Fruit fly (Drosophila melanogaster) Kc167 (cell line): ENCODE measurements around the gene CG8460.

Experiments
- Myc ChIP-seq: fragments of >200 bp; optimal IDR thresholded peaks from 2 replicates; lab custom pipeline; 2017; ENCODE audit warnings: missing external identifiers
- Sin3A ChIP-seq: fragments of >200 bp; optimal IDR thresholded peaks from 2 replicates; lab custom pipeline; 2018; ENCODE audit warnings: missing external identifiers
- h ChIP-seq: fragments of >200 bp; optimal IDR thresholded peaks from 3 replicates; lab custom pipeline; 2018; ENCODE audit warnings: missing external identifiers
- insv ChIP-seq: fragments of >200 bp; optimal IDR thresholded peaks from 3 replicates; lab custom pipeline; 2018; ENCODE audit warnings: missing external identifiers
- psq ChIP-seq: fragments of >200 bp; optimal IDR thresholded peaks from 2 replicates; lab custom pipeline; 2017; ENCODE audit warnings: missing external identifiers
- ttk ChIP-seq: sonication (Bioruptor generic); optimal IDR thresholded peaks from 2 replicates; lab custom pipeline; 2017; ENCODE audit warnings: missing external identifiers

Gene CG8460

DNA sequence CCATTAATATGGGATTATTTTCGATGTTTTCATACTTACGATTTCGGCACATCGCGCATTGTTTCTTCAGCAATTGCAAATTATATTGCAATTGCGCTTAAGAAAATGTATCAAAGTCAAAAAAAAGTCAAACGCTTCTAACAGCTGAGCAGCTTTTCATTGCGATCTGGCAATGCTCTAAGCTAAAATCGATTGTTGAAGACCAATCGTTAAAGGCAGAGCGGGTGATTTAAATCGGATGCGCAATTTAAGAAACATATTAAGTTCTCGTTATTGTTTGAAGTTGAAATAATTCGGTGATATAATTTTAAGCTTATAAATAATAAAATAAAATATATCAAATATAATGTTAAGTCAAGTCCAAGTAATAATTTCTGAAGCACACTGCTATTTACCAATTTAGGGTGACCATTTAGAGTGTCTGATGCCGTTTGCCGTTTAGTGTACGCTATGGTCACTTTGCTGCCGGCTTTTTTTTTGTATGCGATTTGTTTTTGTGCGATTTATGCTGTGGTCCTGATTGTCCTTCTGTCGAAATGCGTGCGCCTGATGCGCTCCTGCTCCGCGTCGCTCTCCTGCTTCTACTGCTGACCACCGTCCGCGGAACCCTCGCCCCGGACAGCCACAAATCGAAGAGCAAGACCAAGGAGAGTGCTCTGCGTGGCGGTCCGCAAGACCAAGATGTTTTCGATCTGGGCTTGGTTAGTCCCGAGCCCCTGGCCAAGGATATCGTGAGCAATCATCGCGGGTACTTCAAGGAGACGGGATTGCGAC lies at the start of gene CG8460, which contains the start of gene CG8475:
CG8460 (plus strand) TSS at position 437 of the 774 bp plus-strand sequence.
CG8475 (minus strand) TSS at position 162 of the 774 bp plus-strand sequence.
- TF ChIP-seq Myc (lab: Kevin White, UChicago) (no peak), insv (lab: Kevin White, UChicago) (no peak), Sin3A (lab: Kevin White, UChicago) (no peak), h (no peak), ttk (no peak), psq (no peak)

DNA sequence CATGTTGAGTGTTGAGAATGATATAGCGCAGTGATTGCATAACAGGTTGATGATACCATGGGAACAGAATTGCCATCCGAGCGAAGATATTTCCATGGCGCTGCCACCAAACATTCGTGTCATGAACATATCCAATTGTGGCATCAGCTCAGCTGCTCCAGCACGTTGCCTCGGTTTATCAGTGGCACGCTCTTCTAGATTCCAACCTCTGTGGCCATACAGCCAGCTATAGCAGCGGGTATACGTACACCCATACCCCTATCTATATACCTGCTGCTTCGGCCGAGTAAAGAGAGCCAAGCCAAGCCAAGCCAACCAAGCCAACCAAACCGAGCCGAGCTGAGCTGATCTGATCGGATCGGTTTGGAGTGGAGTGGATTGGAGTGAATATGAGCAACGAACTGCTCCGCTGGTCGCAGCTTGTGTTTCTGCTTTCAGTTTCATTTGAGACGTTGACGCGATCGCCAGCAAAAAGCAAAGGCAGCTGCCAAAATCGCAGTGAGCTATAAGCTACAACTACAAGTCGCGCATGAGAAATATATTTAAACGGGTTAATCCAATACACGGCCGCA lies 48.4 kb upstream of the CG8460 start:
- TF ChIP-seq h (no peak), Myc (lab: Kevin White, UChicago) (no peak), insv (lab: Kevin White, UChicago) (no peak), psq (no peak)

DNA sequence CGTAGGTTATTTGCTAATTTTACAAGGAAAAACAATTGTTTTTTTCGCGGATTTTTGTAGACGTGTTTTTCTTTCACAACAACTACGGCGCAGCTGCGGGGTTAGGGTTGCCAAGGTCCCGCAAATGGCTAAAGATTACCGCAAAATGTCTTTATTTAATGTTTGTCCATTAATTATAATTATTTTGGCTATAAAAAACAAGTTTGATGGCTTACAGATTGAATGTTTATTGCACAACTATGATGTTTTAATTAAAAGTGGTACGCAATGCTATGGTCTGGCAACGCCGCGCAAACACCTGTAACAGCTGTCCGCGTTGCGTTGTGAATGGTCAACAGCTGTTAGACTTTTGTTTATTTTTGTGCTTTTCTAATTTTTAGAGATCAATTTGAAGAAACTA lies 40.3 kb upstream of the CG8460 start:
- TF ChIP-seq ttk = no peak
- no peak for TF ChIP-seq Myc (lab: Kevin White, UChicago)
- no peak for TF ChIP-seq psq
- no peak for TF ChIP-seq insv (lab: Kevin White, UChicago)
- TF ChIP-seq Sin3A (lab: Kevin White, UChicago) = no peak
- TF ChIP-seq h = no peak

DNA sequence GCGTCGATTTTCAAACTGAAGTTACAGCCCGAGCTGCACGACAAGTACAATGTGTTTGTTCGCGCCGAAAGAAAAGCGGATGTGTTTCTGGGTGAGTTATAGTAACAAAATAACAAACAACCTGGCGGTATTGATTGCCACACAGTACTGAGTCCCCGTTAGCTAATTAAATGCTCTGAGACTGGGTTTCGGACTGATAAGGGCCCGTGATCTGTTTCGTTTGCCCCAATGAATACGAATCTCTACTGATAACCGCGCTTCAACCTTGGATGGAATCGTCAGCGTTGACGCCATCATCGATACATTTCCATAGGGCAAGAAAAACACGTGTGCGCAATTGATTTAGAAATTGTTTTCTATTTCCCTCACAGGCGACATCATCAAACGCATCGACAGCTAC lies 39.8 kb upstream of the CG8460 start:
- no peak for TF ChIP-seq h
- TF ChIP-seq ttk = no peak
- no peak for TF ChIP-seq insv (lab: Kevin White, UChicago)
- TF ChIP-seq Sin3A (lab: Kevin White, UChicago) = no peak
- no peak for TF ChIP-seq psq
- TF ChIP-seq Myc (lab: Kevin White, UChicago) = no peak

DNA sequence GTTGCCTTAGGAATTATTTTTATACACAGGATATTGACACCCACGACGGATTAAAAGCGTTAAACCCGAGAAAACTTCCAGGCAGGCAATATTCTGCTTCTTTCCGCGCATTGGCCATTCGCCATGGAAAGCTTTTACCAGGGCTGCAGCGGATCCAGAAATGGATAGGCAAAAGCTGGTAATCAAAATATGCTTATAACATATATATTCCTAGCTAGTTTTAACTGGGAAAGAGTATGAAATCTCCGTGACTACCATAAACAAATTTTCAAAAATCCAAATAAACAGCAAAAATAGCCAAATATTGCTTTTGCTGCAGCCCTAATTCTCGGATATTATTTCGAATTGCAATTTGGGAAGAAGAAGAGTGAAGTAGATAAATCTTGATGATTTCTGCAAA lies 37.5 kb upstream of the CG8460 start, which contains the start of the genes PAPLA1 and Rbsn-5:
PAPLA1 (minus strand) TSS at position 141 of the 400 bp plus-strand sequence.
Rbsn-5 (plus strand) TSS at position 335 of the 400 bp plus-strand sequence.
- TF ChIP-seq Sin3A (lab: Kevin White, UChicago) (no peak), Myc (lab: Kevin White, UChicago) (no peak), ttk (no peak), insv (lab: Kevin White, UChicago) (no peak), psq (no peak), h (no peak)

DNA sequence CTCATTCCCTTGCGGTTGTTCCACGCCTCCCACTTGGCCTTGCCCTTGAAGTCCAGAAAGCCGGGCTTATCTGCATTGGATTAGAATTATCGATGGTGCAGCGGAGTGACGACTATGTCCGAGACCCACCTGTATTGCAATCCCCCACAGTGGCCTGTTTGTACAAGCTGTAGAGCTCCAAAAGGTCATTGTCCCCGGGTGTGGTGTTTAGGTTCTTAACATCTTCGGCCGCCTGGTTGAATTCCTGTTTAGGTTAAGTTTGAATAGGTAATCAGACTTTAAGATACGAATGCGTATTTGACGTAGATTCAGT lies 35.0 kb upstream of the CG8460 start:
- no peak for TF ChIP-seq h

DNA sequence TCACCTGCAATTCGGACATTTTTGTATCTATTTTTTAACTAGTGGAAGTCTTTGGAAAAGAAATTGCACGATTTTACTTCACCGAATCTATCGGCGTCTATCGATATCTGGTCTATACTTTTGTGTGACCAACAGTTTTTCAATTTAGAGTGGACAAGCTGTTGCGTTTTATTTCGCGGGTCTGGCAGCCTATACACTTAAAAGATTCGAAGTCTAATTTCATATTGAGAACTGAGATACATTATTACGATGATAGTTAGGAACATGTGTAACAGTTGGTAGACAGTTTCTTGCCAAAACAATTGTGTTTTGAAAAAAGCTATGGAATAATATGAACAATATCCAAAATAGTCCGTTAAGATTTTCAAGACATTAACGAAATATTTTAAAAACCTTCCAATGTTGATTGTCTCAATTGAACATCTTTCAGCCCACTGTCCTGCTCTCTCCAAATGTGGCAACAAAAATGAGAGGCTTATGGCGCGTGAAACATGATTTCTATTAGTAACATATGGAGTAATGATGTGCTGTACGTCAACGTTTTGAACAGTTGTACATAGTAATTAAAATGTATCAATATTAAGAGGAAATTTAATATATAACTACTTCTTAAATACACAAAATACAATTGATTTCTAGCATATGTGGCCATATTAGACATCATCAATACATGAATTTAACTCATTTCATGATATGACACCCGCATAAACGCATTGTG lies 34.5 kb upstream of the CG8460 start, which contains the start of gene Acbp1:
Acbp1 (minus strand) TSS at position 146 of the 718 bp plus-strand sequence.
- TF ChIP-seq insv (lab: Kevin White, UChicago) (no peak), Myc (lab: Kevin White, UChicago) (no peak), h (no peak), psq (no peak), ttk (no peak), Sin3A (lab: Kevin White, UChicago) (no peak)

DNA sequence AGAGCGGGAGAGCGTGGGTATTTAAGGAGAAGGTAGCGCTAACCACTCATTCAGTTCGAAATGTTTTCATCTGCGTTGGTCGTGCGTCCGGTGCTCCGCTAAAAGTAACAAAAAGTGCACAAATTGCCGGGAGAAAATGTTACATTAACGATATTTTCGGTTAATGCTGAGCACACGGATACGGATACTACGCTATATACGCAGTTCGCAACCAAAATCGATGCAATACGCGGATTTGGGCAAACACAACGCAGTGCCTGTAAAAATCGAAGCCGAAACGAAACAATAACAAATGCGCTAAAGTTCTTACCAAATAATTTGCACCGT lies 34.0 kb upstream of the CG8460 start, which contains the start of gene Piezo:
Piezo (plus strand) TSS at position 49 of the 327 bp plus-strand sequence.
- TF ChIP-seq h = no peak
- TF ChIP-seq psq = no peak
- TF ChIP-seq Myc (lab: Kevin White, UChicago) = no peak
- no peak for TF ChIP-seq ttk
- TF ChIP-seq insv (lab: Kevin White, UChicago) = no peak
- no peak for TF ChIP-seq Sin3A (lab: Kevin White, UChicago)

DNA sequence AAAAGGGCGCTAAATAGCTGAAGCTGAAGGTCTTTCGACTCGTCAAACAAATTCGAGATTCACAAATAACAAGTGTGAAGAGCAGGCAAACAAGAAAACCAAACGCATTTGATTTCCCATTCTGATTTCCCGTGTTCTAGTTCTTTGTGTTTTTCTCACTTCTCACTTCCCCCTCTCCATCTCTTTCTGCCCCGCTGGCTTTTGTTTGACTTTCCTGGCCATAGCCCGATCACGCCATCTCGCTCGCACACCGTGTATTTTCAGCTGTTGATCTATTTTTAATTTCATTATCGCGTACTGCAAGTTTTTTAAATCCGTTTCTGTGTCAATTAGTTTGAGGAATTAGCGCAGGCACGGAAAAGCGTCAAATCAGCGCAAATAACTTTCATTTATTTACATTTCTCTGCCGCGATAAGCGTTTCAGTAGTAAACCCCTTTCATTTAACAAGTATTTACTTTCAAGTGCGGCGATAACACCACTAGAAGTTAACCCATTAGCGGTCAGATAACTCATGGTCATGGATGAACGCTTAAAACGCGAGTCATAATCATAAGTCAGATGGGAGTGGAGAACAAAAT lies 33.3 kb upstream of the CG8460 start:
- TF ChIP-seq insv (lab: Kevin White, UChicago) (no peak), Sin3A (lab: Kevin White, UChicago) (no peak), ttk (no peak), Myc (lab: Kevin White, UChicago) (no peak), h (no peak), psq (no peak)

DNA sequence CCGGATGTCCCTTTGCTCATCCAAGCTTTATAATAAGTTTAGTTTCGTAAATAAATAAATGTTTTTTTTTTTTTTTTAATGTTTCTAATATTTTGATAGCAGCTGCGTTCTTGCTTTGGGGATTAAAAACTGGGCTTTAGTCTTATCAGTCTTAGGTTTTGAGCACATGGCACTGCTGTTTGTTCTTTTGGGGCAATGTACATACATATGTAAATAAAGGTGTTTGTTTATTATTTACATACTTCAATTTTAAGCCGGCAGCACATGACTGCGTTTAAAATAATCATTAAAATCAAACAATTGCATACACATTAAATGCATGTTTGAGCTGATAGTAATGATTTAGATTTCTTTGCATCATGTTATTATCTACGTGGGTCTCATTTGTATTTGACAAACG lies 32.8 kb upstream of the CG8460 start:
- TF ChIP-seq Myc (lab: Kevin White, UChicago) (no peak), psq (no peak), insv (lab: Kevin White, UChicago) (no peak), ttk (no peak), h (no peak), Sin3A (lab: Kevin White, UChicago) (no peak)

DNA sequence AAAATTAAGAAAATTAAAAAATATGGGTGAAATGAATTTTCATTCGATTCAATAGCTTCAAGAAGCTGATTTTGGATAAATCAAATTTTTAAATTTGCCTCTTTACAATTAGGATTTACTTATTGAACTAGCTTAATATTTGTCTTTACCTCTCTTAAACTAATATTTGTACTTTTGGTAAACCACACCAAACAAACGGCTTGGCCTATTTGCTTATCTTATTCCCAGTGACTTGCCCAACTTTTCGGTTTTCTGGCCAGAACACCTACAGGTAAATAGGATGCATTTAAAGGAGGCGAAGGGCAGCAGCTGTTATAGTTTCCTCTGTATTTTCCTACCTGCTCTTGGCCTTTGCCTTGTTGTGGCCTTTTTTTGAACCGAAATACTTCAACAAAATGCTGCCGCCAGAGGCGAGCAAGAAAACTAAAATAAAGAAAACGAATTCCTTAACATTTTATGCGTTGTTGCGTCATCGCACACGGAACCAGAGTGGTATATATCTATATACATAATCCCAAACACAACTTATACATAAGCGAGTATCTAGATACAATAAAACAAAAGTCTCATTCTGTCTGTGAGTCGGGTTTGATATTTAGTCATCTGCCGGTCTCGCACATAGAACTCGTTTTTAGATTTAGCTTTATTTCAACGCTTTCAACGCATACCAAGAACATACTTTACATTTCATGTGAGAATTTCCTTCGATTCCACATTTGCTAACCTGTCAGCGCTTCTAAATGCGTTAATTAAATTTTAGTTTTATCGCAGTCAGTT lies 31.0 kb upstream of the CG8460 start:
- TF ChIP-seq insv (lab: Kevin White, UChicago) = no peak
- TF ChIP-seq Myc (lab: Kevin White, UChicago) = no peak
- TF ChIP-seq ttk = no peak
- no peak for TF ChIP-seq Sin3A (lab: Kevin White, UChicago)
- no peak for TF ChIP-seq h
- TF ChIP-seq psq = no peak

DNA sequence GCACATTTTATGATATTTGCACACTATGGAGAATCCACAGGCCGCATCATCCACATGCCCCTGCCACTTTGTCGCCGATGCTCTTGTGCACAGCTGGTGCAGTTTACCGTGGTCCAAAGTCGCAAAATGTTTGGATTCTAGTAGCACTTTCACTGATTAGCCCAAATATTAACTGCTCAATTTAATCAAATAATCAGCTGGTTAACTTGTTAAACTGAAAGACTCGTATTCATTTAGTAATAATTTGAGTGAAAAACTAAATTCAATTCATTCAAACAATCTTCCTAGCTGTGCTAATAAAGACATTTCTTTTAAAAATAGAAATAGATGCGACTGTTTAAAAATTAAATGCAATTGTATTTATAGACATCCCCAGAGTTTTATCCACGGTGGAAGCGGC lies 28.9 kb upstream of the CG8460 start:
- TF ChIP-seq Myc (lab: Kevin White, UChicago) (no peak), Sin3A (lab: Kevin White, UChicago) (no peak), psq (no peak), h (no peak), insv (lab: Kevin White, UChicago) (no peak), ttk (no peak)
